Worm (Caenorhabditis elegans) whole organism, midembryonic: ENCODE data around the gene sri-69.

Experiments used
- T22C8.4 ChIP-seq: fragments of 200-800 bp; sonication (Bioruptor generic); IDR thresholded peaks from 2 replicates; pipeline ENCODE4 v1.3.6; 2022; ENCODE audit warnings: missing genetic modification characterization, missing compliant biosample characterization
- flt-1 ChIP-seq: fragments of 200-800 bp; sonication (Bioruptor generic); IDR thresholded peaks from 2 replicates; pipeline ENCODE4 v1.3.6; 2022; ENCODE audit warnings: missing genetic modification characterization, missing compliant biosample characterization
- ztf-23 ChIP-seq: fragments of 200-800 bp; sonication (Bioruptor generic); IDR thresholded peaks from 2 replicates; pipeline ENCODE4 v1.3.6; 2022; ENCODE audit warnings: missing genetic modification reagents, missing genetic modification characterization, missing compliant biosample characterization
- ztf-29 ChIP-seq: fragments of 200-800 bp; sonication (Bioruptor generic); IDR thresholded peaks from 2 replicates; pipeline ENCODE4 v1.3.6; 2022; ENCODE audit warnings: missing genetic modification reagents, missing genetic modification characterization, missing compliant biosample characterization

sri-69 gene

ce11 chrV:16965655-16966054, 42.5 kb downstream of the sri-69 start, which contains the start of gene efl-1:
Gene efl-1, minus strand, starts transcription at chrV:16965675.
- TF ChIP-seq ztf-23, result peak; percentile 65; the same call in 1 of the 2 replicates
- no peak for TF ChIP-seq T22C8.4

DNA sequence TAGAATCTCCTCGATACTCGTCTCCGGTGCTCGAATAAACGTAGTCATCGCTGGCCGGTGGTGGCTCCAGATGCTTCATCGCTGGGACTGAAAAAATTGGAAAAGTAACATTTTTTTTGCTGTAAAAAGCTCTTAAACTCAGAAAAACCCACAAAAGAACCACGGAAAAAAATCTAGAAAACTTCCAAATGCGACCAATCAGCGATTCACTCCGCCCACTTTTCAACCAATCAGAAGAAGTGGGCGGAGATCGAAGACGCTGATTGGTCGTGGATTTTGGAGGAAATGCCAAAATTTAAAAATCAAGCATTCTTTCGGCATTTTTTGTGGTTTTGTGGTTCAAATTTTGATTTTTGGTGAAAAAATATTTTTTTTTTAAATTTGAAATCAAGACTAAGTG, 49.2 kb downstream of the sri-69 start:
- no peak for TF ChIP-seq flt-1 (GFP tag; lab: Robert Waterston, UW)
- no peak for TF ChIP-seq ztf-29 (GFP tag; lab: Robert Waterston, UW)
